Fruit fly (Drosophila melanogaster) whole organism, pupa: ENCODE measurements around the gene HP1c.

ENCODE experiments used
- CG10348 ChIP-seq: fragments of 200-800 bp; sonication (Bioruptor generic); IDR thresholded peaks from 2 replicates; pipeline ENCODE4 v1.3.6; 2022; ENCODE audit warnings: missing biosample characterization, missing genetic modification characterization
- CG12605 ChIP-seq: fragments of 200-800 bp; sonication (Bioruptor generic); IDR thresholded peaks from 2 replicates; pipeline ENCODE4 v1.3.6; 2022; ENCODE audit warnings: missing biosample characterization, missing genetic modification characterization
- CG13204 ChIP-seq: fragments of 200-800 bp; sonication (Bioruptor generic); optimal IDR thresholded peaks from 2 replicates; lab custom pipeline; 2018; ENCODE audit warnings: missing biosample characterization, mild to moderate bottlenecking, missing genetic modification characterization, moderate library complexity
- CG14655 ChIP-seq: fragments of 200-800 bp; sonication (Bioruptor generic); optimal IDR thresholded peaks from 3 replicates; lab custom pipeline; 2017; ENCODE audit warnings: mild to moderate bottlenecking, missing biosample characterization, missing genetic modification reagents, missing genetic modification characterization
- CG15710 ChIP-seq: fragments of 200-800 bp; sonication (Bioruptor generic); optimal IDR thresholded peaks from 2 replicates; lab custom pipeline; 2018; ENCODE audit warnings: missing biosample characterization, mild to moderate bottlenecking, missing genetic modification characterization, moderate library complexity
- CG17806 ChIP-seq: fragments of 200-800 bp; sonication (Bioruptor generic); optimal IDR thresholded peaks from 2 replicates; lab custom pipeline; 2018; ENCODE audit warnings: missing biosample characterization, mild to moderate bottlenecking, missing genetic modification characterization, moderate library complexity
- CG32121 ChIP-seq: fragments of 200-800 bp; sonication (Bioruptor generic); IDR thresholded peaks from 2 replicates; pipeline ENCODE4 v1.3.6; 2022; ENCODE audit warnings: missing biosample characterization, missing genetic modification characterization
- CG34367 ChIP-seq: fragments of 200-800 bp; sonication (Bioruptor generic); optimal IDR thresholded peaks from 2 replicates; lab custom pipeline; 2018; ENCODE audit warnings: missing biosample characterization, mild to moderate bottlenecking, missing genetic modification characterization
- CG4496 ChIP-seq: fragments of 200-800 bp; sonication (Bioruptor generic); IDR thresholded peaks from 3 replicates; pipeline ENCODE4 v1.3.6; 2022; ENCODE audit warnings: missing biosample characterization, missing genetic modification characterization
- CG8159 ChIP-seq: fragments of 200-800 bp; sonication (Bioruptor generic); optimal IDR thresholded peaks from 3 replicates; lab custom pipeline; 2018; ENCODE audit warnings: missing biosample characterization, mild to moderate bottlenecking, missing genetic modification characterization, moderate library complexity
- CG8301 ChIP-seq: fragments of 200-800 bp; sonication (Bioruptor generic); optimal IDR thresholded peaks from 2 replicates; lab custom pipeline; 2018; ENCODE audit warnings: missing biosample characterization, mild to moderate bottlenecking, missing genetic modification characterization
- CG9948 ChIP-seq: fragments of 200-800 bp; sonication (Bioruptor generic); optimal IDR thresholded peaks from 2 replicates; lab custom pipeline; 2018; ENCODE audit warnings: missing biosample characterization, mild to moderate bottlenecking, missing genetic modification characterization, moderate library complexity
- D1 ChIP-seq: fragments of 200-800 bp; sonication (Bioruptor generic); optimal IDR thresholded peaks from 2 replicates; lab custom pipeline; 2018; ENCODE audit warnings: missing biosample characterization, mild to moderate bottlenecking, missing genetic modification characterization, moderate library complexity
- EcR ChIP-seq: fragments of 200-800 bp; sonication (Bioruptor generic); optimal IDR thresholded peaks from 3 replicates; lab custom pipeline; 2019; ENCODE audit warnings: missing biosample characterization, missing genetic modification characterization, mild to moderate bottlenecking, moderate library complexity, missing genetic modification reagents
- Ets98B ChIP-seq: fragments of 200-800 bp; sonication (Bioruptor generic); IDR thresholded peaks from 2 replicates; pipeline ENCODE4 v1.3.6; 2022; ENCODE audit warnings: missing biosample characterization, missing genetic modification characterization
- Pif1A ChIP-seq: fragments of 200-800 bp; sonication (Bioruptor generic); optimal IDR thresholded peaks from 3 replicates; lab custom pipeline; 2016; ENCODE audit warnings: missing biosample characterization, missing genetic modification characterization
- Pif1B ChIP-seq: fragments of 200-800 bp; sonication (Bioruptor generic); optimal IDR thresholded peaks from 3 replicates; lab custom pipeline; 2016; ENCODE audit warnings: missing biosample characterization, missing genetic modification characterization
- Snoo ChIP-seq: fragments of 200-800 bp; sonication (Bioruptor generic); optimal IDR thresholded peaks from 3 replicates; lab custom pipeline; 2017; ENCODE audit warnings: missing biosample characterization, mild to moderate bottlenecking, missing genetic modification characterization, inconsistent platforms
- fd96Ca ChIP-seq: fragments of 200-800 bp; sonication (Bioruptor generic); IDR thresholded peaks from 3 replicates; pipeline ENCODE4 v1.3.6; 2022; ENCODE audit warnings: missing biosample characterization, missing genetic modification characterization
- gl ChIP-seq: fragments of 200-800 bp; sonication (Bioruptor generic); optimal IDR thresholded peaks from 2 replicates; lab custom pipeline; 2018; ENCODE audit warnings: missing biosample characterization, mild to moderate bottlenecking, missing genetic modification characterization
- rn ChIP-seq: fragments of 200-800 bp; sonication (Bioruptor generic); IDR thresholded peaks from 2 replicates; pipeline ENCODE4 v1.3.6; 2022; ENCODE audit warnings: missing biosample characterization, missing genetic modification characterization

Gene HP1c

DNA sequence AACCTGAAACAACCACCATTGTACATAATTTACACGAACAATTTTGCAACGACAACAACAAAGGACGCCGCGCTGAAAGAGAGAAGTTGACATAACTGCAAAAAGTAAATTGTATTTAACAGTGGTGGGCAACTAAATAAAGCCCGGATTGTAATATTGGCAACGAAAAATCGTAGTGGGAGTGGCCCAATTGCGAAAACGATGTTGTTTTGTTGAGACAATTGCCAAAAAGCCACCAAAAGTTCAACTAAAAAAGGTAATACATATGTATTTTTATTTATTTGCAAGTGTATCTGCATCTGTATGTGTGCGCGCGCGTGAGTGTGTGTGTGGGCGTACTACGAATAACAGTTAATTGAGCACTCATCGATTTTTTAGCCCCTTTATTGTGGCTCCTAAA lies 5.7 kb downstream of the HP1c start:
- TF ChIP-seq CG14655 (no peak), Ets98B (peak; percentile 54), CG13204 (no peak), Snoo (tag; lab: Kevin White, UChicago) (peak; percentile 6), CG10348 (no peak), CG34367 (tag; lab: Kevin White, UChicago) (no peak), CG9948 (tag; lab: Kevin White, UChicago) (no peak), CG8159 (tag; lab: Kevin White, UChicago) (peak; percentile 41), D1 (tag; lab: Kevin White, UChicago) (no peak), CG17806 (no peak), rn (GFP tag; lab: Robert Waterston, UW) (no peak), Pif1B (GFP tag; lab: Kevin White, UChicago) (no peak), fd96Ca (GFP tag; lab: Robert Waterston, UW) (peak; percentile 76), CG15710 (tag; lab: Kevin White, UChicago) (no peak), CG32121 (GFP tag; lab: Robert Waterston, UW) (peak; percentile 57), EcR (GFP tag; lab: Kevin White, UChicago) (no peak), CG8301 (tag; lab: Kevin White, UChicago) (peak; percentile 17), CG4496 (GFP tag; lab: Robert Waterston, UW) (no peak), gl (tag; lab: Kevin White, UChicago) (no peak), CG12605 (GFP tag; lab: Robert Waterston, UW) (no peak), Pif1A (GFP tag; lab: Kevin White, UChicago) (peak; percentile 5)
- TF ChIP-seq, all 21 proteins: peak for 7

DNA sequence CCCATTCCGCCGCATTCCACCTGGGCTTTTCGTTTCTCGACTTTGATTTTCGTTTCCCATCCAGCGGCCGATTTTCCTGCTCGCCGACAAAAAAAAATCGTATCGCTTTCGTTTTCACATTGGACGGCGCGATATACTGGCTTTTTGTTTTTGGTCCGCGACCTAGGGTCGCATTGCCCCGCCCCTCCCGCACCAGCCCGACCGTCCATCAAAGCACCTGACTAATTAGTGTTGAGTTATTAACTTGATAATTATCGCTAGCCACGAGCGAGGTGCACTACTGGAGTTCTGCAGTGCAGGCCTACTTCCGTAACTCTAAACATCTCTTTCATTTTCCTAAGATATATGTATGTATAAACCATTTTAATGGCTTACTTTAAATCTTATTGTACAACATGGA lies 6.3 kb downstream of the HP1c start:
- TF ChIP-seq EcR (GFP tag; lab: Kevin White, UChicago) (no peak), Pif1B (GFP tag; lab: Kevin White, UChicago) (no peak), D1 (tag; lab: Kevin White, UChicago) (no peak), Snoo (tag; lab: Kevin White, UChicago) (no peak), CG12605 (GFP tag; lab: Robert Waterston, UW) (no peak), CG17806 (no peak), Ets98B (no peak), CG8301 (tag; lab: Kevin White, UChicago) (no peak), gl (tag; lab: Kevin White, UChicago) (no peak), CG34367 (tag; lab: Kevin White, UChicago) (no peak), CG9948 (tag; lab: Kevin White, UChicago) (no peak), CG13204 (no peak), CG15710 (tag; lab: Kevin White, UChicago) (no peak), CG8159 (tag; lab: Kevin White, UChicago) (no peak), Pif1A (GFP tag; lab: Kevin White, UChicago) (no peak), CG14655 (no peak)

DNA sequence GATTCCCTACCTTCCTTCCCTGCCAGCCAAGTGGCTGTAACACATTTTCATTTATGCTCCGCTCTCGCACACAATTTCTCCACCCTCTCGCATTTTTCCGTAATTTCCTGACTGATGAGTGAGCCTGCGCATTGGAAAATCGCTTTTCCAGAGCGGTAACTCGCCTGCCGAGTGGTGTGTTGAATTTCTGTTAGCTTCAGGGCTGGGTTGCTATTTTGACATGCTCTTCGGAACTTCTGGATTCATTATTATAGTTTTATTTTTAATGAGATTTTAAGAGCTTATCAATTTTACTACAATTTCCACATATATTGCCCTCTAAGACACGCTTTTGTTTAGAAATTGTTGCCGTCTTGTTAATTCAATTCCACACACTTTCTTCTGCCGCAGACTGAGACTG lies 7.5 kb downstream of the HP1c start:
- TF ChIP-seq D1 (tag; lab: Kevin White, UChicago) (no peak), fd96Ca (GFP tag; lab: Robert Waterston, UW) (no peak), gl (tag; lab: Kevin White, UChicago) (no peak), CG17806 (no peak)

DNA sequence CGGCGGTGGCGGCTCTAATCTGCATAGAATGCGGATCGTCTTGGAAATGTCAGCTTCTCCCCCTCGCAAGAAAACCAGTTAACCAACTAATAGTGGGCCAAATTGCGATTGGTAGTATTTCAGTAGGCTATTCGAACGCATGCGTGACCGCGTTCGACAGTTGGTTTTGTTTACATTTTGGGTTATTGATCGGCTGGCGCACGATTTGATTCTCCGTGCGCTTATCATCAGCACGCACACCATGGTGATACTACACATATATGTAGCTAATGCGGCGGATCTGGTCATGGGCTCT lies 8.1 kb downstream of the HP1c start:
- TF ChIP-seq CG12605 (GFP tag; lab: Robert Waterston, UW) (no peak), CG4496 (GFP tag; lab: Robert Waterston, UW) (0 out of 3 replicates have a peak, but pooled peaks have one; percentile 13), Pif1B (GFP tag; lab: Kevin White, UChicago) (no peak), EcR (GFP tag; lab: Kevin White, UChicago) (peak; percentile 8), Pif1A (GFP tag; lab: Kevin White, UChicago) (no peak), CG14655 (no peak)

DNA sequence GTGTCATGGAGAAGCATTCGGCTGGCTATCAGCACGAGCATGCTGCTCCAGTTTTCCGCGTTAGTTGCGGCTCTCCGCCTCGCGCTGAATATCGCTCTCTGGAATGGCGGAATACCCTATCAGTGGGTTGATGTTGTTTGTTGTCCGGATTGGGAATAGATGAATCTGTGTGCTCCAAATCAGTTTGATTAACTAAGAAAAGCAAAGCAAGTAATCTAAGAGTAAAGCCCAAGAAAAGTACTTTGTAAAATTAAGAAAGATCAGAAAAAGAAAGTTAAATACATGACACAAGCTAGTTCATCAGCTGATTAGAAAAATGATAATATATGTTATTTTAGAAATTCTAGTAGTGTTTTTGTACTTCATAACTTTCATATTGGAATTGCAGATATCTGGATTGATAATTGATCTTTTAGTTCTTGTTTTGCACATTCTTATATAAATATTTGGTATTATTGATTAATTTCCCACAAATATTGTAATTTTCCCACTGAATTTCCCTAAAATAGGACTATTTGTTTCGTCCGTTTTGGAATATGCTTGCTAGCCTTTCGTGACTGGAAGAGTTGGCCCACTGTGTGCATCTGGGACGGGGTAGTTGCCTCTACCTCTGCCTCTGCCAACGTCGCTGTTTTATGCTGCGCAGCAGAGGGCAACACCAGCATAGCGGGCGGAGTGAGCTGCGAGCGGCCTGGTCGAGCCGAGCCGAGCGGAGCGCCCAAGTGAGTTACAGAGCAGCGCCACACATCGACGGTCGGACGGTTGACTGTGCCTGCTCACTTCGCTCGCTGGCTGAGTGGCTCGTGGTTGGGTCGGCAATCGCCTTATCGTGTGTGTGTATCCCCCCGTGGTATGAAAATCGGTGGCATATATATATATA lies 8.7 kb downstream of the HP1c start:
- peak; percentile 58 for TF ChIP-seq CG14655
- no peak for TF ChIP-seq rn (GFP tag; lab: Robert Waterston, UW)
- no peak for TF ChIP-seq CG17806
- no peak for TF ChIP-seq CG10348
- TF ChIP-seq D1 (tag; lab: Kevin White, UChicago) = no peak
- TF ChIP-seq CG12605 (GFP tag; lab: Robert Waterston, UW) = peak; percentile 40
- peak; percentile 65 for TF ChIP-seq Ets98B
- no peak for TF ChIP-seq EcR (GFP tag; lab: Kevin White, UChicago)
- TF ChIP-seq Pif1B (GFP tag; lab: Kevin White, UChicago) = no peak
- no peak for TF ChIP-seq CG15710 (tag; lab: Kevin White, UChicago)
- TF ChIP-seq CG34367 (tag; lab: Kevin White, UChicago) = no peak
- TF ChIP-seq CG8301 (tag; lab: Kevin White, UChicago) = peak; percentile 37
- no peak for TF ChIP-seq Snoo (tag; lab: Kevin White, UChicago)
- TF ChIP-seq CG4496 (GFP tag; lab: Robert Waterston, UW) = peak; percentile 57
- peak; percentile 53; the same call in 1 of the 3 replicates for TF ChIP-seq fd96Ca (GFP tag; lab: Robert Waterston, UW)
- TF ChIP-seq CG9948 (tag; lab: Kevin White, UChicago) = no peak
- no peak for TF ChIP-seq CG8159 (tag; lab: Kevin White, UChicago)
- TF ChIP-seq CG13204 = peak; percentile 92
- peak; percentile 57; the same call in 1 of the 2 replicates for TF ChIP-seq CG32121 (GFP tag; lab: Robert Waterston, UW)
- TF ChIP-seq Pif1A (GFP tag; lab: Kevin White, UChicago) = no peak
- no peak for TF ChIP-seq gl (tag; lab: Kevin White, UChicago)
- TF ChIP-seq, all 21 proteins: peak for 8
